Fruit fly (Drosophila melanogaster) whole organism, embryonic: ENCODE data around the gene wda.
A peak's percentile ranks its signal among the peaks of the same experiment; 100 is the strongest.

Source experiments
- BEAF-32 ChIP-seq: fragments of 200-800 bp; sonication (Bioruptor generic); optimal IDR thresholded peaks from 3 replicates; lab custom pipeline; 2017; ENCODE audit warnings: missing biosample characterization, missing genetic modification characterization, mild to moderate bottlenecking, moderate library complexity, missing genetic modification reagents
- CG10321 ChIP-seq: fragments of 200-800 bp; sonication (Bioruptor generic); IDR thresholded peaks from 2 replicates; pipeline ENCODE4 v1.3.6; 2022; ENCODE audit warnings: missing biosample characterization, missing genetic modification characterization
- CG10565 ChIP-seq: fragments of 200-800 bp; sonication (Bioruptor generic); optimal IDR thresholded peaks from 3 replicates; lab custom pipeline; 2016; ENCODE audit warnings: missing biosample characterization, mild to moderate bottlenecking, missing genetic modification characterization
- CG11456 ChIP-seq: fragments of 200-800 bp; sonication (Bioruptor generic); IDR thresholded peaks from 3 replicates; pipeline ENCODE4 v1.3.6; 2022; ENCODE audit warnings: missing biosample characterization, missing genetic modification characterization
- CG12104 ChIP-seq: fragments of 200-800 bp; sonication (Bioruptor generic); optimal IDR thresholded peaks from 3 replicates; lab custom pipeline; 2016; ENCODE audit warnings: missing biosample characterization, missing genetic modification characterization
- CG12155 ChIP-seq: fragments of 200-800 bp; sonication (Bioruptor generic); optimal IDR thresholded peaks from 3 replicates; lab custom pipeline; 2016; ENCODE audit warnings: missing biosample characterization, missing genetic modification characterization
- CG12299 ChIP-seq: fragments of 200-800 bp; sonication (Bioruptor generic); optimal IDR thresholded peaks from 2 replicates; lab custom pipeline; 2018; ENCODE audit warnings: missing biosample characterization, mild to moderate bottlenecking, missing genetic modification characterization
- CG13296 ChIP-seq: fragments of 200-800 bp; sonication (Bioruptor generic); optimal IDR thresholded peaks from 3 replicates; lab custom pipeline; 2018; ENCODE audit warnings: missing biosample characterization, mild to moderate bottlenecking, missing genetic modification characterization
- CG14050 ChIP-seq: fragments of 200-800 bp; sonication (Bioruptor generic); IDR thresholded peaks from 3 replicates; pipeline ENCODE4 v1.3.6; 2022; ENCODE audit warnings: missing biosample characterization, missing genetic modification characterization
- CG14441 ChIP-seq: fragments of 200-800 bp; sonication (Bioruptor generic); IDR thresholded peaks from 2 replicates; pipeline ENCODE4 v1.3.6; 2022; ENCODE audit warnings: missing biosample characterization, missing genetic modification characterization
- CG15514 ChIP-seq: fragments of 200-800 bp; sonication (Bioruptor generic); optimal IDR thresholded peaks from 3 replicates; lab custom pipeline; 2017; ENCODE audit warnings: missing biosample characterization, missing genetic modification characterization, mild to moderate bottlenecking, moderate library complexity, missing genetic modification reagents
- CG17385 ChIP-seq: fragments of 200-800 bp; sonication (Bioruptor generic); optimal IDR thresholded peaks from 3 replicates; lab custom pipeline; 2018; ENCODE audit warnings: missing biosample characterization, mild to moderate bottlenecking, missing genetic modification characterization
- CG18599 ChIP-seq: fragments of 200-800 bp; sonication (Bioruptor generic); optimal IDR thresholded peaks from 3 replicates; lab custom pipeline; 2017; ENCODE audit warnings: missing biosample characterization, missing genetic modification characterization, mild to moderate bottlenecking, moderate library complexity, missing genetic modification reagents
- CG2116 ChIP-seq: fragments of 200-800 bp; sonication (Bioruptor generic); optimal IDR thresholded peaks from 3 replicates; lab custom pipeline; 2018; ENCODE audit warnings: missing biosample characterization, mild to moderate bottlenecking, missing genetic modification characterization
- CG2120 ChIP-seq: fragments of 200-800 bp; sonication (Bioruptor generic); optimal IDR thresholded peaks from 3 replicates; lab custom pipeline; 2016; ENCODE audit warnings: missing biosample characterization, missing genetic modification characterization
- CG34422 ChIP-seq: fragments of 200-800 bp; sonication (Bioruptor generic); IDR thresholded peaks from 3 replicates; pipeline ENCODE4 v1.3.6; 2022; ENCODE audit warnings: missing biosample characterization, missing genetic modification characterization
- CG4404 ChIP-seq: fragments of 200-800 bp; sonication (Bioruptor generic); IDR thresholded peaks from 2 replicates; pipeline ENCODE4 v1.3.6; 2022; ENCODE audit warnings: missing biosample characterization, missing genetic modification characterization
- CG4730 ChIP-seq: fragments of 200-800 bp; sonication (Bioruptor generic); IDR thresholded peaks from 2 replicates; pipeline ENCODE4 v1.3.6; 2022; ENCODE audit warnings: missing biosample characterization, missing genetic modification characterization
- CG4854 ChIP-seq: fragments of 200-800 bp; sonication (Bioruptor generic); optimal IDR thresholded peaks from 2 replicates; lab custom pipeline; 2016; ENCODE audit warnings: missing biosample characterization, missing genetic modification characterization, inconsistent platforms
- CG6791 ChIP-seq: fragments of 200-800 bp; sonication (Bioruptor generic); IDR thresholded peaks from 3 replicates; pipeline ENCODE4 v1.3.6; 2022; ENCODE audit warnings: missing biosample characterization, missing genetic modification characterization; ENCODE audit not compliant: partially characterized antibody
- CG7987 ChIP-seq: fragments of 200-800 bp; sonication (Bioruptor generic); optimal IDR thresholded peaks from 2 replicates; lab custom pipeline; 2018; ENCODE audit warnings: missing biosample characterization, mild to moderate bottlenecking, missing genetic modification characterization, moderate library complexity
- Doc3 ChIP-seq: fragments of 200-800 bp; sonication (Bioruptor generic); IDR thresholded peaks from 3 replicates; pipeline ENCODE4 v1.3.6; 2022; ENCODE audit warnings: missing biosample characterization, missing genetic modification characterization; ENCODE audit not compliant: partially characterized antibody
- Dref ChIP-seq: fragments of 200-800 bp; sonication (Bioruptor generic); IDR thresholded peaks from 2 replicates; pipeline ENCODE4 v1.3.6; 2022; ENCODE audit warnings: missing biosample characterization, missing genetic modification characterization
- Kr ChIP-seq: fragments of 200-800 bp; sonication (Bioruptor generic); optimal IDR thresholded peaks from 2 replicates; lab custom pipeline; 2017; ENCODE audit warnings: missing biosample characterization, mild to moderate bottlenecking, missing genetic modification characterization
- Mrtf ChIP-seq: fragments of 200-800 bp; sonication (Bioruptor generic); IDR thresholded peaks from 3 replicates; pipeline ENCODE4 v1.3.6; 2022; ENCODE audit warnings: missing biosample characterization, missing genetic modification characterization
- NK7.1 ChIP-seq: fragments of 200-800 bp; sonication (Bioruptor generic); optimal IDR thresholded peaks from 3 replicates; lab custom pipeline; 2016; ENCODE audit warnings: missing biosample characterization, missing genetic modification characterization
- Ravus ChIP-seq: fragments of 200-800 bp; sonication (Bioruptor generic); IDR thresholded peaks from 2 replicates; pipeline ENCODE4 v1.3.6; 2022; ENCODE audit warnings: missing biosample characterization, missing genetic modification characterization
- abd-A ChIP-seq: fragments of 200-800 bp; sonication (Bioruptor generic); optimal IDR thresholded peaks from 3 replicates; lab custom pipeline; 2019; ENCODE audit warnings: missing biosample characterization, mild to moderate bottlenecking, missing genetic modification characterization, moderate library complexity
- bowl ChIP-seq: fragments of 200-800 bp; sonication (Bioruptor generic); IDR thresholded peaks from 2 replicates; pipeline ENCODE4 v1.3.6; 2022; ENCODE audit warnings: missing biosample characterization, missing genetic modification characterization
- bsh ChIP-seq, 2 experiments: fragments of 200-800 bp; sonication (Bioruptor generic); optimal IDR thresholded peaks; 2 replicates each; lab custom pipeline; 2017 to 2018; ENCODE audit warnings: mild to moderate bottlenecking in 2 of 2, missing biosample characterization in 2 of 2, missing genetic modification characterization in 2 of 2, moderate library complexity in 1 of 2
- cad ChIP-seq: fragments of >200 bp; optimal IDR thresholded peaks from 2 replicates; lab custom pipeline; 2017; ENCODE audit warnings: missing biosample characterization, missing genetic modification characterization
- chinmo ChIP-seq: fragments of 200-800 bp; sonication (Bioruptor generic); IDR thresholded peaks from 4 replicates; pipeline ENCODE4 v1.3.6; 2022; ENCODE audit warnings: missing biosample characterization, missing genetic modification characterization; ENCODE audit not compliant: partially characterized antibody
- chn ChIP-seq: fragments of 200-800 bp; sonication (Bioruptor generic); optimal IDR thresholded peaks from 2 replicates; lab custom pipeline; 2016; ENCODE audit warnings: missing biosample characterization, missing genetic modification characterization
- crc ChIP-seq: fragments of 200-800 bp; sonication (Bioruptor generic); optimal IDR thresholded peaks from 2 replicates; lab custom pipeline; 2016; ENCODE audit warnings: missing biosample characterization, missing genetic modification characterization
- en ChIP-seq: fragments of 200-800 bp; sonication (Bioruptor generic); optimal IDR thresholded peaks from 2 replicates; lab custom pipeline; 2016; ENCODE audit warnings: missing biosample characterization, missing genetic modification characterization
- grn ChIP-seq: fragments of 200-800 bp; sonication (Bioruptor generic); optimal IDR thresholded peaks from 3 replicates; lab custom pipeline; 2017; ENCODE audit warnings: missing biosample characterization, missing genetic modification characterization
- gsb-n ChIP-seq: fragments of 200-800 bp; sonication (Bioruptor generic); optimal IDR thresholded peaks from 3 replicates; lab custom pipeline; 2018; ENCODE audit warnings: missing biosample characterization, mild to moderate bottlenecking, missing genetic modification characterization
- jing ChIP-seq: fragments of 200-800 bp; sonication (Bioruptor generic); optimal IDR thresholded peaks from 2 replicates; lab custom pipeline; 2018; ENCODE audit warnings: missing biosample characterization, mild to moderate bottlenecking, missing genetic modification characterization
- nau ChIP-seq: fragments of 200-800 bp; sonication (Bioruptor generic); optimal IDR thresholded peaks from 3 replicates; lab custom pipeline; 2017; ENCODE audit warnings: missing biosample characterization, mild to moderate bottlenecking, missing genetic modification characterization, missing genetic modification reagents
- phol ChIP-seq: fragments of 200-800 bp; sonication (Bioruptor generic); optimal IDR thresholded peaks from 3 replicates; lab custom pipeline; 2018; ENCODE audit warnings: missing biosample characterization, mild to moderate bottlenecking, missing genetic modification characterization, moderate library complexity
- pita ChIP-seq: fragments of 200-800 bp; sonication (Bioruptor generic); optimal IDR thresholded peaks from 2 replicates; lab custom pipeline; 2017; ENCODE audit warnings: missing biosample characterization, mild to moderate bottlenecking, missing genetic modification characterization
- pnt ChIP-seq: fragments of 200-800 bp; sonication (Bioruptor generic); optimal IDR thresholded peaks from 3 replicates; lab custom pipeline; 2016; ENCODE audit warnings: missing biosample characterization, missing genetic modification characterization
- sens-2 ChIP-seq: fragments of 200-800 bp; sonication (Bioruptor generic); IDR thresholded peaks from 2 replicates; pipeline ENCODE4 v1.3.6; 2022; ENCODE audit warnings: missing biosample characterization, missing genetic modification characterization
- sr ChIP-seq: fragments of 200-800 bp; sonication (Bioruptor generic); IDR thresholded peaks from 3 replicates; pipeline ENCODE4 v1.3.6; 2022; ENCODE audit warnings: missing biosample characterization, missing genetic modification characterization
- toy ChIP-seq: fragments of 200-800 bp; sonication (Bioruptor generic); IDR thresholded peaks from 2 replicates; pipeline ENCODE4 v1.3.6; 2022; ENCODE audit warnings: missing biosample characterization, missing genetic modification characterization
- trem ChIP-seq: fragments of 200-800 bp; optimal IDR thresholded peaks from 3 replicates; lab custom pipeline; 2019; ENCODE audit warnings: missing biosample characterization, mild to moderate bottlenecking, missing genetic modification characterization, moderate library complexity
- tx ChIP-seq: fragments of 200-800 bp; sonication (Bioruptor generic); optimal IDR thresholded peaks from 2 replicates; lab custom pipeline; 2016; ENCODE audit warnings: missing biosample characterization, missing genetic modification characterization
- wek ChIP-seq: fragments of 200-800 bp; sonication (Bioruptor generic); optimal IDR thresholded peaks from 3 replicates; lab custom pipeline; 2018; ENCODE audit warnings: missing biosample characterization, mild to moderate bottlenecking, missing genetic modification characterization, moderate library complexity
- wor ChIP-seq: fragments of 200-800 bp; sonication (Bioruptor generic); IDR thresholded peaks from 2 replicates; pipeline ENCODE4 v1.3.6; 2022; ENCODE audit warnings: missing biosample characterization, missing genetic modification characterization
- z ChIP-seq: fragments of 200-800 bp; sonication (Bioruptor generic); IDR thresholded peaks from 3 replicates; pipeline ENCODE4 v1.3.6; 2022; ENCODE audit warnings: missing biosample characterization, missing genetic modification characterization

Gene wda

dm6 chr3R:23239934-23240632 lies 17.8 kb downstream of the wda start (continued):
- TF ChIP-seq BEAF-32 (GFP tag; lab: Kevin White, UChicago) (no peak), pita (GFP tag; lab: Kevin White, UChicago) (no peak), sens-2 (GFP tag; lab: Robert Waterston, UW) (0 out of 2 replicates have a peak, but pooled peaks have one; percentile 34), CG2120 (peak; percentile 79), CG10565 (GFP tag; lab: Kevin White, UChicago) (no peak), en (GFP tag; lab: Kevin White, UChicago) (no peak), cad (GFP tag; lab: Kevin White, UChicago) (no peak), tx (GFP tag; lab: Kevin White, UChicago) (peak; percentile 29), CG6791 (GFP tag; lab: Robert Waterston, UW) (no peak), Ravus (no peak; the same call in 1 of the 2 replicates), CG12299 (tag; lab: Kevin White, UChicago) (peak; percentile 25), wek (GFP tag; lab: Kevin White, UChicago) (no peak), phol (peak; percentile 76), CG14050 (GFP tag; lab: Robert Waterston, UW) (peak; percentile 48), CG10321 (GFP tag; lab: Robert Waterston, UW) (peak; percentile 29; the same call in 1 of the 2 replicates), CG7987 (GFP tag; lab: Kevin White, UChicago) (no peak), CG17385 (peak; percentile 61), bsh (GFP tag; optimal IDR thresholded peaks at IDR 0.05; lab: Kevin White, UChicago) (peak in 1 of 2 experiments; percentile 65), CG15514 (peak; percentile 59), crc (peak; percentile 24), Mrtf (GFP tag; lab: Robert Waterston, UW) (peak; percentile 73; the same call in 2 of the 3 replicates), gsb-n (tag; lab: Kevin White, UChicago) (peak; percentile 11), wor (peak; percentile 56; the same call in 1 of the 2 replicates), chn (GFP tag; lab: Kevin White, UChicago) (no peak), nau (no peak), CG18599 (GFP tag; lab: Kevin White, UChicago) (peak; percentile 93), jing (GFP tag; lab: Kevin White, UChicago) (peak; percentile 13), CG13296 (GFP tag; lab: Kevin White, UChicago) (peak; percentile 76), CG4854 (peak; percentile 15), Kr (GFP tag; lab: Kevin White, UChicago) (no peak), Doc3 (no peak), bowl (GFP tag; lab: Robert Waterston, UW) (no peak), CG14441 (GFP tag; lab: Robert Waterston, UW) (peak; percentile 51), trem (tag; lab: Kevin White, UChicago) (peak; percentile 29), CG4730 (GFP tag; lab: Robert Waterston, UW) (peak; percentile 62), toy (no peak), NK7.1 (GFP tag; lab: Kevin White, UChicago) (no peak), Dref (GFP tag; lab: Robert Waterston, UW) (no peak), CG34422 (GFP tag; lab: Robert Waterston, UW) (peak; percentile 72), CG2116 (GFP tag; lab: Kevin White, UChicago) (no peak), grn (GFP tag; lab: Kevin White, UChicago) (no peak), CG4404 (GFP tag; lab: Robert Waterston, UW) (peak; percentile 30; the same call in 1 of the 2 replicates), sr (no peak), abd-A (tag; lab: Kevin White, UChicago) (peak; percentile 56), z (GFP tag; lab: Robert Waterston, UW) (no peak), chinmo (GFP tag; lab: Robert Waterston, UW) (no peak), CG12104 (GFP tag; lab: Kevin White, UChicago) (peak; percentile 46), pnt (GFP tag; lab: Kevin White, UChicago) (peak; percentile 35), CG12155 (GFP tag; lab: Kevin White, UChicago) (no peak), CG11456 (GFP tag; lab: Robert Waterston, UW) (0 out of 3 replicates have a peak, but pooled peaks have one; percentile 10)
